Worm (Caenorhabditis elegans): ENCODE measurements around the gene srz-79.

DNA sequence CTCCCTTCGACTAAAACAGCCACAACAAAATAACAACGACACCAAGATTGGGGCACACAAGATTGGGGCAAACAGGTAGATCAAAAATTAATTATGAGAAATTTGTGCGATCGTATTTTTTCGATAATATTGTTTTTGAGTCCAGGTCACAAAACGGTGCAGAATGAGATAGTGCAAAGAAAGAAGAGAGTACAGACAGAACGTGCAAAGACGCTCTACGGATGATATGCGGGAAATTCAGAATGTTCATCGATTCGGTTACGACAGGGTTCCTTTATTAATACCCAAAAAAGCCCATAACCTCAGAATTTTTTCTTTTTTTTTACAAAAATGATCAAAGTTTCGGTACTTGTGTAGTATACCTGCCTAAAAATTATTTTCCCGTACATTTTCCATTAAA, 45.8 kb downstream of the srz-79 start:
- TF ChIP-seq pha-4 (tag; optimal IDR thresholded peaks at IDR 0.05) (no peak), sea-2 (GFP tag; IDR thresholded peaks at IDR 0.05) (no peak), attf-5 (GFP tag; optimal IDR thresholded peaks at IDR 0.05) (no peak), nfya-1 (tag; optimal IDR thresholded peaks at IDR 0.05; ENCODE audit: borderline replicate concordance, insufficient read depth) (no peak), akir-1 (GFP tag; optimal IDR thresholded peaks at IDR 0.05) (no peak), zfh-2 (GFP tag; conservative IDR thresholded peaks at IDR 0.05) (no peak), dpff-1 (tag; optimal IDR thresholded peaks at IDR 0.05) (no peak), ztf-18 (tag; optimal IDR thresholded peaks at IDR 0.05) (no peak), ztf-6 (GFP tag; IDR thresholded peaks at IDR 0.05) (no peak)

Measured in whole organism, young adult.